Worm (Caenorhabditis elegans) whole organism, mixed stage, embryonic: ENCODE data around the gene pcf-11.

Experiments
- ces-1 ChIP-seq: fragments of 150-350 bp; optimal IDR thresholded peaks from 2 replicates; lab custom pipeline; 2014; ENCODE audit warnings: missing biosample characterization, missing genetic modification reagents, missing genetic modification characterization
- nhr-12 ChIP-seq: fragments of 150-350 bp; optimal IDR thresholded peaks from 2 replicates; lab custom pipeline; 2014; ENCODE audit warnings: missing biosample characterization, missing genetic modification characterization

DNA sequence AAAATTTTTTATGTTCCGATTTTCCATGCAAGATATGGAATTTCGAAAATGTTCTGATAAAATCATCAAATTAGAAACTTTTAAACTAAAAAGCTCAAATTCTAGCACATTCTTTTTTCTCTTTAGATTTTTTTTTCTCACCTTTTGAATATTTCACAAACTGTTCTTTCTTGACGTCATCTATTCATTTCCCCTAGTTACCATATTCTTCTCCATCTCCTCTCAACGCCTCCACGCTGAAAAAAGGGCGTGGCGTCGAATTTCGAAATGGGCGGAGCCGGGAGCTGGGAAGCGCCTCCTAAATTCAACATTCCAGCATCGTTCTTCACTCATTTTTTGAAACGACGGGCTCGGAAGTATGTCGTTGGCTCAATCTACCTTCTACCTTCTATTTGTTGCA, 17.4 kb downstream of the pcf-11 start, which contains the start of gene nlp-43:
- TF ChIP-seq ces-1 (GFP tag; lab: Kevin White, UChicago) (no peak), nhr-12 (no peak)
